Worm (Caenorhabditis elegans) whole organism, L1 larva: ENCODE measurements around the gene clec-42.

ENCODE experiments used
- C16A3.4 ChIP-seq: fragments of 150-350 bp; optimal IDR thresholded peaks from 2 replicates; lab custom pipeline; 2014; ENCODE audit warnings: missing biosample characterization, missing genetic modification characterization
- C34B4.2 ChIP-seq: sonication (generic microtip); optimal IDR thresholded peaks from 2 replicates; lab custom pipeline; 2017; ENCODE audit warnings: mild to moderate bottlenecking, missing genetic modification characterization, missing compliant biosample characterization
- F16B12.6 ChIP-seq: fragments of 150-350 bp; optimal IDR thresholded peaks from 2 replicates; lab custom pipeline; 2014; ENCODE audit warnings: missing biosample characterization, missing genetic modification characterization
- aha-1 ChIP-seq: fragments of 150-350 bp; optimal IDR thresholded peaks from 2 replicates; lab custom pipeline; 2014; ENCODE audit warnings: missing biosample characterization, missing genetic modification characterization
- ceh-63 ChIP-seq: fragments of 200-800 bp; sonication (Bioruptor generic); optimal IDR thresholded peaks from 2 replicates; lab custom pipeline; 2018; ENCODE audit warnings: mild to moderate bottlenecking, missing genetic modification characterization, missing compliant biosample characterization
- ceh-88 ChIP-seq: fragments of 200-800 bp; sonication (Bioruptor generic); IDR thresholded peaks from 2 replicates; pipeline ENCODE4 v1.3.6; 2022; ENCODE audit warnings: missing genetic modification characterization, missing compliant biosample characterization
- ces-1 ChIP-seq: fragments of 150-350 bp; optimal IDR thresholded peaks from 2 replicates; lab custom pipeline; 2014; ENCODE audit warnings: missing biosample characterization, missing genetic modification reagents, missing genetic modification characterization
- dpl-1 ChIP-seq, 3 experiments: fragments of 150-350 bp in 2 of 3; sonication (generic microtip) in 1 of 3; optimal IDR thresholded peaks; 2 replicates each; lab custom pipeline; 2014 to 2017; ENCODE audit warnings: missing biosample characterization in 3 of 3, missing genetic modification characterization in 3 of 3, missing genetic modification reagents in 3 of 3
- dsc-1 ChIP-seq: sonication (generic microtip); optimal IDR thresholded peaks from 2 replicates; lab custom pipeline; 2016; ENCODE audit warnings: mild to moderate bottlenecking, missing genetic modification characterization, missing compliant biosample characterization
- egl-13 ChIP-seq: sonication (generic microtip); optimal IDR thresholded peaks from 2 replicates; lab custom pipeline; 2016; ENCODE audit warnings: missing genotype, missing genetic modification reagents, missing genetic modification characterization, missing compliant biosample characterization
- elt-2 ChIP-seq: sonication (generic microtip); optimal IDR thresholded peaks from 2 replicates; lab custom pipeline; 2016; ENCODE audit warnings: missing genetic modification characterization, mild to moderate bottlenecking, inconsistent platforms, missing compliant biosample characterization, missing genetic modification reagents
- elt-3 ChIP-seq, 6 experiments: fragments of 150-350 bp in 1 of 6; sonication (generic microtip); optimal IDR thresholded peaks; 2 replicates each; lab custom pipeline; 2017 to 2018; ENCODE audit warnings: missing biosample characterization in 6 of 6, missing genetic modification characterization in 6 of 6, inconsistent platforms in 1 of 6
- ets-5 ChIP-seq: fragments of 200-800 bp; sonication (Bioruptor generic); IDR thresholded peaks from 2 replicates; pipeline ENCODE4 v1.3.6; 2022; ENCODE audit warnings: missing genetic modification characterization, missing compliant biosample characterization
- fkh-10 ChIP-seq: sonication (generic microtip); optimal IDR thresholded peaks from 2 replicates; lab custom pipeline; 2017; ENCODE audit warnings: missing biosample characterization, missing genetic modification reagents, missing genetic modification characterization
- fkh-4 ChIP-seq: sonication (generic microtip); optimal IDR thresholded peaks from 2 replicates; lab custom pipeline; 2016; ENCODE audit warnings: missing compliant biosample characterization, missing genetic modification characterization, borderline replicate concordance
- hlh-17 ChIP-seq: fragments of 200-800 bp; sonication (Bioruptor generic); optimal IDR thresholded peaks from 2 replicates; lab custom pipeline; 2018; ENCODE audit warnings: missing genetic modification characterization, mild to moderate bottlenecking, missing compliant biosample characterization, moderate library complexity, borderline replicate concordance
- hlh-4 ChIP-seq: sonication (generic microtip); optimal IDR thresholded peaks from 2 replicates; lab custom pipeline; 2016; ENCODE audit warnings: mild to moderate bottlenecking, missing genetic modification characterization, missing compliant biosample characterization
- hpl-2 ChIP-seq: fragments of 150-350 bp; optimal IDR thresholded peaks from 2 replicates; lab custom pipeline; 2014; ENCODE audit warnings: missing biosample characterization, missing genetic modification reagents, missing genetic modification characterization
- isw-1 ChIP-seq: fragments of 200-800 bp; sonication (Bioruptor generic); IDR thresholded peaks from 2 replicates; pipeline ENCODE4 v1.3.6; 2022; ENCODE audit warnings: missing genetic modification characterization, missing compliant biosample characterization
- lin-13 ChIP-seq: fragments of 150-350 bp; optimal IDR thresholded peaks from 2 replicates; lab custom pipeline; 2014; ENCODE audit warnings: missing biosample characterization, missing genetic modification reagents, missing genetic modification characterization
- lin-14 ChIP-seq: fragments of 200-800 bp; sonication (Bioruptor generic); optimal IDR thresholded peaks from 2 replicates; lab custom pipeline; 2018; ENCODE audit warnings: mild to moderate bottlenecking, missing genetic modification characterization, moderate library complexity, missing compliant biosample characterization
- lin-15B ChIP-seq: fragments of 150-350 bp; sonication (generic microtip); optimal IDR thresholded peaks from 3 replicates; lab custom pipeline; 2014; ENCODE audit warnings: missing biosample characterization, missing genetic modification characterization
- lin-35 ChIP-seq, 2 experiments: fragments of 150-350 bp; optimal IDR thresholded peaks; 2 replicates each; lab custom pipeline; 2014; ENCODE audit warnings: missing biosample characterization in 2 of 2, missing genetic modification characterization in 2 of 2, missing genetic modification reagents in 2 of 2
- lin-39 ChIP-seq: fragments of 150-350 bp; optimal IDR thresholded peaks from 2 replicates; lab custom pipeline; 2014; ENCODE audit warnings: missing biosample characterization, missing genetic modification reagents, missing genetic modification characterization
- lsy-2 ChIP-seq, 2 experiments: fragments of 150-350 bp; optimal IDR thresholded peaks; 2 replicates each; lab custom pipeline; 2014; ENCODE audit warnings: missing biosample characterization in 2 of 2, missing genetic modification characterization in 2 of 2
- mep-1 ChIP-seq: fragments of 150-350 bp; optimal IDR thresholded peaks from 2 replicates; lab custom pipeline; 2014; ENCODE audit warnings: missing biosample characterization, missing genetic modification characterization
- nhr-11 ChIP-seq: fragments of 150-350 bp; optimal IDR thresholded peaks from 2 replicates; lab custom pipeline; 2014; ENCODE audit warnings: missing biosample characterization, missing genetic modification characterization
- nhr-19 ChIP-seq: fragments of 200-800 bp; sonication (Bioruptor generic); conservative IDR thresholded peaks from 2 replicates; pipeline ENCODE4 v1.3.6; 2022; ENCODE audit warnings: missing genetic modification characterization, missing compliant biosample characterization
- nhr-237 ChIP-seq: fragments of 150-350 bp; optimal IDR thresholded peaks from 2 replicates; lab custom pipeline; 2014; ENCODE audit warnings: missing biosample characterization, missing genetic modification characterization
- nhr-85 ChIP-seq: sonication (generic microtip); peaks from one replicate; lab custom pipeline; 2016; ENCODE audit warnings: missing genetic modification characterization, inconsistent platforms, missing compliant biosample characterization
- pag-3 ChIP-seq: sonication (generic microtip); optimal IDR thresholded peaks from 2 replicates; lab custom pipeline; 2017; ENCODE audit warnings: missing genetic modification characterization, mild to moderate bottlenecking, missing compliant biosample characterization, antibody characterized with exemption, borderline replicate concordance; ENCODE audit not compliant: insufficient read depth
- pqm-1 ChIP-seq: sonication (generic microtip); optimal IDR thresholded peaks from 3 replicates; lab custom pipeline; 2017; ENCODE audit warnings: missing biosample characterization, missing genetic modification characterization
- skn-1 ChIP-seq: fragments of 150-350 bp; optimal IDR thresholded peaks from 2 replicates; lab custom pipeline; 2014; ENCODE audit warnings: missing biosample characterization, missing genetic modification characterization
- snpc-4 ChIP-seq: fragments of 150-350 bp; optimal IDR thresholded peaks from 2 replicates; lab custom pipeline; 2014; ENCODE audit warnings: missing biosample characterization, missing genetic modification characterization
- swsn-7 ChIP-seq: sonication (generic microtip); optimal IDR thresholded peaks from 2 replicates; lab custom pipeline; 2016; ENCODE audit warnings: missing genetic modification characterization, missing compliant biosample characterization
- tbx-2 ChIP-seq: sonication (generic microtip); optimal IDR thresholded peaks from 2 replicates; lab custom pipeline; 2016; ENCODE audit warnings: missing genetic modification characterization, missing compliant biosample characterization
- tlp-1 ChIP-seq: fragments of 150-350 bp; optimal IDR thresholded peaks from 2 replicates; lab custom pipeline; 2014; ENCODE audit warnings: missing biosample characterization, missing genetic modification characterization
- unc-130 ChIP-seq: fragments of 150-350 bp; optimal IDR thresholded peaks from 2 replicates; lab custom pipeline; 2017; ENCODE audit warnings: missing biosample characterization, missing genetic modification characterization, inconsistent platforms
- vab-15 ChIP-seq: sonication (generic microtip); optimal IDR thresholded peaks from 2 replicates; lab custom pipeline; 2017; ENCODE audit warnings: missing genotype, mild to moderate bottlenecking, missing genetic modification characterization, missing compliant biosample characterization
- zip-4 ChIP-seq: fragments of 200-800 bp; sonication (Bioruptor generic); optimal IDR thresholded peaks from 2 replicates; lab custom pipeline; 2018; ENCODE audit warnings: mild to moderate bottlenecking, missing genetic modification characterization, moderate library complexity, missing compliant biosample characterization
- ztf-4 ChIP-seq: fragments of 150-350 bp; optimal IDR thresholded peaks from 2 replicates; lab custom pipeline; 2014; ENCODE audit warnings: missing biosample characterization, missing genetic modification characterization

Gene clec-42

DNA sequence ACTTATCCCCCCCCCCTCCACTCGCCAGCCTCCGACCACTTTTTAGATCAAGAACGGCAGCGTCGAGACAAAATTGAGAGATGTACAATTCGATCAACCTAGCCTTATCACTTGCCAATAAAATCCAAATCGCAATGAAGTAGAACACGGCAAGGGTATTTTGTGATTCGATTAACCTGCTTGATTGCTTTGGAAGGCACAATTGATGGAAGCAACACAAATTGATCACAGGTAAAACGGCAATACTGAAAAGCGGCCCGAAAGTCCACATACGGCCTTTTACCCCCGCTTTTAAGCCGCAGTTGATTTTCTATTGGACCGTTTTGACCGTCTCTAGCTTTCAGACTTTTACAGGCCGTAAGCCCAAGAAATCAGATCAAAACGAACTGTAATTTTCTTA, 2.9 kb upstream of the clec-42 start, which contains the start of gene clec-245:
TSS of gene clec-245 (minus strand) at position 101 of the 400 bp plus-strand sequence.
- no peak for TF ChIP-seq lin-39 (tag; lab: Kevin White, UChicago)
- no peak for TF ChIP-seq nhr-11 (tag; lab: Kevin White, UChicago)
- no peak for TF ChIP-seq tlp-1 (tag; lab: Kevin White, UChicago)
- TF ChIP-seq lin-35 (GFP tag; optimal IDR thresholded peaks at IDR 0.05; lab: Kevin White, UChicago): no peak
- peak; percentile 60 for TF ChIP-seq nhr-85

- no peak for TF ChIP-seq egl-13 (tag; lab: Kevin White, UChicago)
- TF ChIP-seq pag-3: no peak
- no peak for TF ChIP-seq nhr-237 (tag; lab: Kevin White, UChicago)
- no peak for TF ChIP-seq fkh-4 (tag; lab: Kevin White, UChicago)
- TF ChIP-seq C16A3.4 (tag; lab: Kevin White, UChicago): no peak
- TF ChIP-seq ces-1 (GFP tag; lab: Kevin White, UChicago): no peak
- no peak for TF ChIP-seq hlh-17 (GFP tag; lab: Kevin White, UChicago)
- TF ChIP-seq nhr-19 (GFP tag; lab: Robert Waterston, UW): no peak
- no peak for TF ChIP-seq mep-1 (tag; lab: Kevin White, UChicago)
- TF ChIP-seq lsy-2 (tag; optimal IDR thresholded peaks at IDR 0.05; lab: Kevin White, UChicago): no peak
- no peak for TF ChIP-seq isw-1
- TF ChIP-seq unc-130: no peak
- no peak for TF ChIP-seq ceh-63
- TF ChIP-seq ets-5 (GFP tag; lab: Robert Waterston, UW): no peak
- TF ChIP-seq hpl-2 (GFP tag; lab: Kevin White, UChicago): no peak
- no peak for TF ChIP-seq fkh-10 (GFP tag; lab: Kevin White, UChicago)
- TF ChIP-seq swsn-7 (tag; lab: Kevin White, UChicago): no peak
- TF ChIP-seq ceh-88 (GFP tag; lab: Robert Waterston, UW): no peak
- TF ChIP-seq F16B12.6 (tag; lab: Kevin White, UChicago): no peak
These were observed 2.0 kb upstream of the clec-42 start, which contains the start of gene clec-246 for ce11 chrV:18189181-18189580. Gene clec-246 (plus strand): TSS chrV:18189481.

DNA sequence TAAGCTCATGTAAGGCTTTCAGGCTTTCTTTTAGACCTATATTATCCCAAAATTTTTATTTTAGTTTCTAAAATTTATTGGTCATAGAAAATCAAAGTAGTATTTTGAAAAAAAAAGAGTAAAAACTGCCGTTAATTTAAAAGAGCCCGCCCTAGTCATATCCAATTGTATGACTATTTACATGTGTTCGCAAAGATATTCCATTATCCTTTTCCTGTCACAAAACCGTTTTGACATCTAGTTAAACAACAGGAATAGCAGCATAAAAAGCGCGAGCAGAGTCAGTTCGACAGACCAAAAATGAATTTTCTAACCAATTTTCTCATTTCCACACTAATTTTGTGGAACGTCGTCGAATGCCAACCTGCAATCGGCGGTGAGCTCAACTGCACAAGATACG, 3.8 kb downstream of the clec-42 start, which contains the start of gene F16H6.3:
TSS of gene F16H6.3 (plus strand) at position 301 of the 400 bp plus-strand sequence.
- no peak for TF ChIP-seq hlh-4
- no peak for TF ChIP-seq tlp-1 (tag; lab: Kevin White, UChicago)
- no peak for TF ChIP-seq lin-14
- TF ChIP-seq vab-15 (tag; lab: Kevin White, UChicago): no peak
- no peak for TF ChIP-seq C34B4.2 (tag; lab: Kevin White, UChicago)

ce11 chrV:18198421-18198820, 7.2 kb downstream of the clec-42 start, which contains the start of gene F16H6.4:
Gene F16H6.4 (plus strand): TSS chrV:18198721.
- TF ChIP-seq elt-2 (tag; lab: Kevin White, UChicago) (no peak), C34B4.2 (tag; lab: Kevin White, UChicago) (no peak), unc-130 (no peak), dsc-1 (tag; lab: Kevin White, UChicago) (no peak), lin-15B (tag; lab: Kevin White, UChicago) (no peak), pqm-1 (tag; lab: Kevin White, UChicago) (no peak), lin-39 (tag; lab: Kevin White, UChicago) (no peak), skn-1 (tag; lab: Kevin White, UChicago) (no peak), egl-13 (tag; lab: Kevin White, UChicago) (no peak), ceh-88 (GFP tag; lab: Robert Waterston, UW) (no peak), tbx-2 (no peak), lin-13 (GFP tag; lab: Kevin White, UChicago) (no peak)

DNA sequence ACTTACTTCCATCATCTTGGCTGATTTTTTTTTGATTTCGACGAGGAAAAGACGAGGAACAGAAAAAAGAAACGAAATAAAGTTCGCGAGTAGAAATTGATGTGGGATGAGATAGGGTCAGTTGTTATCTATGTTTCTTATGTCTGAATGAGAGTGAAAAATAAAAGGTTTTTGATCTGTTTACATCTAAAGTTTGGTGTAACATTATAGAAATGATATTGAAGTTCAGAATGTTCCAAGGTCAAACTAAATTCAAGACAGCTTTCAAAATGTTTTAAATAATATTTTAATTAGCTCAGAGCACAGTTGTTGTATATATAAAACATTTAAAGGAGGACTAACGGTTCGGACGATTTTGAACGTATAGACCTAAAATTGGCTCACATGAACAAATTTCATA, 17.9 kb downstream of the clec-42 start, which contains the start of gene F16H6.7:
TSS of gene F16H6.7 (minus strand) at position 101 of the 400 bp plus-strand sequence.
- TF ChIP-seq aha-1 (tag; lab: Kevin White, UChicago) (no peak), dpl-1 (GFP tag; optimal IDR thresholded peaks at IDR 0.05; lab: Kevin White, UChicago) (no peak), egl-13 (tag; lab: Kevin White, UChicago) (no peak), C16A3.4 (tag; lab: Kevin White, UChicago) (no peak), fkh-4 (tag; lab: Kevin White, UChicago) (no peak), elt-3 (tag; optimal IDR thresholded peaks at IDR 0.05; lab: Kevin White, UChicago) (no peak), nhr-237 (tag; lab: Kevin White, UChicago) (no peak), lin-15B (tag; lab: Kevin White, UChicago) (no peak), fkh-10 (GFP tag; lab: Kevin White, UChicago) (no peak), lin-14 (no peak), hpl-2 (GFP tag; lab: Kevin White, UChicago) (no peak), ztf-4 (tag; lab: Kevin White, UChicago) (no peak), ets-5 (GFP tag; lab: Robert Waterston, UW) (no peak), zip-4 (GFP tag; lab: Kevin White, UChicago) (no peak), snpc-4 (no peak), ces-1 (GFP tag; lab: Kevin White, UChicago) (no peak)
